Worm (Caenorhabditis elegans): ENCODE results near the gene catp-7.

catp-7 gene

ce11 chrIV:8585076-8586033, at the start of gene catp-7:
Gene catp-7 (plus strand): TSS chrIV:8585983.
- TF ChIP-seq W03F9.2 (tag; optimal IDR thresholded peaks at IDR 0.05) (no peak), dao-5 (tag; optimal IDR thresholded peaks at IDR 0.05) (no peak)

- TF ChIP-seq dao-5 (tag; optimal IDR thresholded peaks at IDR 0.05) = no peak
- no peak for TF ChIP-seq W03F9.2 (tag; optimal IDR thresholded peaks at IDR 0.05)
- TF ChIP-seq him-1 (tag; optimal IDR thresholded peaks at IDR 0.05) = no peak
These were observed 47.6 kb upstream of the catp-7 start for ce11 chrIV:8538011-8538658.

ce11 chrIV:8538659-8539173, 47.1 kb upstream of the catp-7 start, which contains the start of gene hyl-1:
Gene hyl-1 (plus strand): TSS chrIV:8539123.
- TF ChIP-seq dao-5 (tag; optimal IDR thresholded peaks at IDR 0.05) (no peak), him-1 (tag; optimal IDR thresholded peaks at IDR 0.05) (no peak), W03F9.2 (tag; optimal IDR thresholded peaks at IDR 0.05) (no peak)

ce11 chrIV:8539645-8540044, 46.1 kb upstream of the catp-7 start:
- no peak for TF ChIP-seq dao-5 (tag; optimal IDR thresholded peaks at IDR 0.05)
- no peak for TF ChIP-seq him-1 (tag; optimal IDR thresholded peaks at IDR 0.05)
- no peak for TF ChIP-seq W03F9.2 (tag; optimal IDR thresholded peaks at IDR 0.05)

- no peak for TF ChIP-seq him-1 (tag; optimal IDR thresholded peaks at IDR 0.05)
- TF ChIP-seq dao-5 (tag; optimal IDR thresholded peaks at IDR 0.05) = no peak
- TF ChIP-seq W03F9.2 (tag; optimal IDR thresholded peaks at IDR 0.05) = no peak
These were observed 45.5 kb upstream of the catp-7 start for ce11 chrIV:8540268-8540667.

ce11 chrIV:8542272-8542671, 43.5 kb upstream of the catp-7 start:
- TF ChIP-seq him-1 (tag; optimal IDR thresholded peaks at IDR 0.05) (no peak), W03F9.2 (tag; optimal IDR thresholded peaks at IDR 0.05) (no peak), dao-5 (tag; optimal IDR thresholded peaks at IDR 0.05) (no peak)

- TF ChIP-seq W03F9.2 (tag; optimal IDR thresholded peaks at IDR 0.05) = no peak
- TF ChIP-seq him-1 (tag; optimal IDR thresholded peaks at IDR 0.05) = no peak
- TF ChIP-seq dao-5 (tag; optimal IDR thresholded peaks at IDR 0.05) = no peak
These were observed 26.7 kb upstream of the catp-7 start, which contains the start of gene npr-22 for ce11 chrIV:8559132-8559531. Gene npr-22 (plus strand): TSS chrIV:8559432.

- TF ChIP-seq dao-5 (tag; optimal IDR thresholded peaks at IDR 0.05) (no peak), him-1 (tag; optimal IDR thresholded peaks at IDR 0.05) (no peak), W03F9.2 (tag; optimal IDR thresholded peaks at IDR 0.05) (no peak)
These were observed 15.5 kb upstream of the catp-7 start, which contains the start of gene Y59H11AM.4 for ce11 chrIV:8570253-8570652. Gene Y59H11AM.4 (minus strand): TSS chrIV:8570353.

ce11 chrIV:8570719-8571118, 15.1 kb upstream of the catp-7 start:
- no peak for TF ChIP-seq W03F9.2 (tag; optimal IDR thresholded peaks at IDR 0.05)
- TF ChIP-seq him-1 (tag; optimal IDR thresholded peaks at IDR 0.05) = no peak
- TF ChIP-seq dao-5 (tag; optimal IDR thresholded peaks at IDR 0.05) = no peak

- TF ChIP-seq W03F9.2 (tag; optimal IDR thresholded peaks at IDR 0.05) (no peak), him-1 (tag; optimal IDR thresholded peaks at IDR 0.05) (no peak), dao-5 (tag; optimal IDR thresholded peaks at IDR 0.05) (no peak)
These were observed 14.6 kb upstream of the catp-7 start, which contains the start of gene Y59H11AM.1 for ce11 chrIV:8571138-8571537. Gene Y59H11AM.1 (plus strand): TSS chrIV:8571438.

- TF ChIP-seq him-1 (tag; optimal IDR thresholded peaks at IDR 0.05) (no peak), dao-5 (tag; optimal IDR thresholded peaks at IDR 0.05) (no peak), W03F9.2 (tag; optimal IDR thresholded peaks at IDR 0.05) (no peak)
These were observed 1.3 kb downstream of the catp-7 start for ce11 chrIV:8587057-8587456.

ce11 chrIV:8587605-8588004, 1.8 kb downstream of the catp-7 start:
- TF ChIP-seq dao-5 (tag; optimal IDR thresholded peaks at IDR 0.05) (no peak), W03F9.2 (tag; optimal IDR thresholded peaks at IDR 0.05) (no peak), him-1 (tag; optimal IDR thresholded peaks at IDR 0.05) (no peak)

- TF ChIP-seq W03F9.2 (tag; optimal IDR thresholded peaks at IDR 0.05) = no peak
These were observed 9.5 kb downstream of the catp-7 start, which contains the start of gene Y59H11AR.3 for ce11 chrIV:8595317-8595716. Gene Y59H11AR.3 (minus strand): TSS chrIV:8595417.

ce11 chrIV:8595767-8596166, 10.0 kb downstream of the catp-7 start, which contains the start of gene clec-181:
Gene clec-181 (plus strand): TSS chrIV:8596067.
- TF ChIP-seq dao-5 (tag; optimal IDR thresholded peaks at IDR 0.05) (no peak), him-1 (tag; optimal IDR thresholded peaks at IDR 0.05) (no peak), W03F9.2 (tag; optimal IDR thresholded peaks at IDR 0.05) (no peak)
